Fruit fly (Drosophila melanogaster) whole organism, wandering third instar larva: ENCODE data around the gene Gclc.

Experiments used
- Abd-B ChIP-seq: fragments of >200 bp; optimal IDR thresholded peaks from 2 replicates; lab custom pipeline; 2017; ENCODE audit warnings: missing biosample characterization, missing genetic modification characterization
- CG32264 ChIP-seq: fragments of 200-800 bp; sonication (Bioruptor generic); optimal IDR thresholded peaks from 2 replicates; lab custom pipeline; 2016; ENCODE audit warnings: missing biosample characterization, missing genetic modification characterization
- CrebA ChIP-seq: fragments of 200-800 bp; sonication (Bioruptor generic); optimal IDR thresholded peaks from 2 replicates; lab custom pipeline; 2016; ENCODE audit warnings: missing biosample characterization, mild to moderate bottlenecking, missing genetic modification characterization, borderline replicate concordance
- Dif ChIP-seq: fragments of 200-275, 200-300 bp; sonication (Bioruptor generic); optimal IDR thresholded peaks from 2 replicates; lab custom pipeline; 2018; ENCODE audit warnings: missing biosample characterization, missing genetic modification characterization; ENCODE audit not compliant: partially characterized antibody
- GATAd ChIP-seq: sonication (Bioruptor generic); optimal IDR thresholded peaks from 2 replicates; lab custom pipeline; 2016; ENCODE audit warnings: missing biosample characterization, missing genetic modification characterization
- HLH106 ChIP-seq: fragments of 200-800 bp; optimal IDR thresholded peaks from 3 replicates; lab custom pipeline; 2019; ENCODE audit warnings: missing biosample characterization, mild to moderate bottlenecking, missing genetic modification characterization, moderate library complexity
- Hnf4 ChIP-seq: fragments of 200-800 bp; sonication (Bioruptor generic); optimal IDR thresholded peaks from 2 replicates; lab custom pipeline; 2016; ENCODE audit warnings: missing biosample characterization, mild to moderate bottlenecking, missing genetic modification characterization
- Hr78 ChIP-seq: fragments of >200 bp; optimal IDR thresholded peaks from 2 replicates; lab custom pipeline; 2017; ENCODE audit warnings: missing biosample characterization, missing genetic modification characterization
- Hr83 ChIP-seq: fragments of 200-300 bp; sonication (Bioruptor generic); optimal IDR thresholded peaks from 2 replicates; lab custom pipeline; 2016; ENCODE audit warnings: missing biosample characterization, mild to moderate bottlenecking, missing genetic modification characterization, moderate library complexity; ENCODE audit not compliant: poor library complexity, severe bottlenecking
- Jra ChIP-seq: sonication (Bioruptor generic); optimal IDR thresholded peaks from 2 replicates; lab custom pipeline; 2016; ENCODE audit warnings: missing biosample characterization, missing genetic modification characterization
- Mio ChIP-seq: sonication (Bioruptor generic); optimal IDR thresholded peaks from 2 replicates; lab custom pipeline; 2016; ENCODE audit warnings: missing biosample characterization, missing genetic modification characterization
- Myc ChIP-seq: fragments of >200 bp; optimal IDR thresholded peaks from 2 replicates; lab custom pipeline; 2017
- N ChIP-seq: fragments of >200 bp; optimal IDR thresholded peaks from 2 replicates; lab custom pipeline; 2018; ENCODE audit warnings: missing biosample characterization, missing external identifiers, missing genetic modification characterization
- OdsH ChIP-seq: fragments of 200-800 bp; sonication (Bioruptor generic); optimal IDR thresholded peaks from 2 replicates; lab custom pipeline; 2016; ENCODE audit warnings: missing biosample characterization, mild to moderate bottlenecking, missing genetic modification characterization
- Rel ChIP-seq, 2 experiments: fragments of 200-800 bp; sonication (Bioruptor generic) in 1 of 2; optimal IDR thresholded peaks; 2 replicates in 1 of 2; 3 replicates in 1 of 2; lab custom pipeline; 2016 to 2019; ENCODE audit warnings: mild to moderate bottlenecking in 2 of 2, missing biosample characterization in 2 of 2, missing genetic modification characterization in 2 of 2, moderate library complexity in 1 of 2
- Sp1 ChIP-seq: fragments of 200-800 bp; sonication (Bioruptor generic); optimal IDR thresholded peaks from 3 replicates; lab custom pipeline; 2019; ENCODE audit warnings: missing biosample characterization, mild to moderate bottlenecking, missing genetic modification characterization, moderate library complexity
- Vsx2 ChIP-seq: fragments of 200-300, 225-300 bp; sonication (Bioruptor generic); optimal IDR thresholded peaks from 2 replicates; lab custom pipeline; 2018; ENCODE audit warnings: missing biosample characterization, missing genetic modification characterization; ENCODE audit not compliant: partially characterized antibody
- br ChIP-seq: fragments of 200-800 bp; sonication (Bioruptor generic); optimal IDR thresholded peaks from 2 replicates; lab custom pipeline; 2016; ENCODE audit warnings: missing biosample characterization, missing genetic modification characterization
- brk ChIP-seq: fragments of 200-800 bp; sonication (Bioruptor generic); optimal IDR thresholded peaks from 2 replicates; lab custom pipeline; 2016; ENCODE audit warnings: missing biosample characterization, mild to moderate bottlenecking, missing genetic modification characterization
- dsf ChIP-seq: sonication (Bioruptor generic); optimal IDR thresholded peaks from 2 replicates; lab custom pipeline; 2016; ENCODE audit warnings: missing biosample characterization, missing genetic modification characterization, borderline replicate concordance
- ey ChIP-seq: fragments of 200-800 bp; sonication (Bioruptor generic); optimal IDR thresholded peaks from 2 replicates; lab custom pipeline; 2016; ENCODE audit warnings: missing biosample characterization, missing genetic modification characterization
- foxo ChIP-seq, 2 experiments: fragments of 200-800 bp; sonication (Bioruptor generic); optimal IDR thresholded peaks; 2 replicates in 1 of 2; 3 replicates in 1 of 2; lab custom pipeline; 2016 to 2017; ENCODE audit warnings: missing biosample characterization in 2 of 2, missing genetic modification characterization in 2 of 2
- fru ChIP-seq: fragments of 200-800 bp; sonication (Bioruptor generic); optimal IDR thresholded peaks from 3 replicates; lab custom pipeline; 2016; ENCODE audit warnings: missing biosample characterization, mild to moderate bottlenecking, missing genetic modification characterization
- h ChIP-seq: fragments of 200-800 bp; sonication (Bioruptor generic); optimal IDR thresholded peaks from 3 replicates; lab custom pipeline; 2016; ENCODE audit warnings: missing biosample characterization, mild to moderate bottlenecking, missing genetic modification characterization
- jim ChIP-seq: fragments of 175-275, 200-325 bp; sonication (Bioruptor generic); optimal IDR thresholded peaks from 2 replicates; lab custom pipeline; 2016; ENCODE audit warnings: missing biosample characterization, mild to moderate bottlenecking, missing genetic modification characterization
- lola ChIP-seq: fragments of >200 bp; optimal IDR thresholded peaks from 2 replicates; lab custom pipeline; 2017; ENCODE audit warnings: missing biosample characterization, missing genetic modification characterization
- pan ChIP-seq: fragments of >200 bp; optimal IDR thresholded peaks from 2 replicates; lab custom pipeline; 2017
- psq ChIP-seq: fragments of 200-800 bp; sonication (Bioruptor generic); optimal IDR thresholded peaks from 3 replicates; lab custom pipeline; 2017; ENCODE audit warnings: missing biosample characterization, mild to moderate bottlenecking, missing genetic modification characterization, moderate library complexity
- rgr ChIP-seq: fragments of 200-800 bp; sonication (Bioruptor generic); optimal IDR thresholded peaks from 3 replicates; lab custom pipeline; 2016; ENCODE audit warnings: missing biosample characterization, mild to moderate bottlenecking, missing genetic modification characterization
- sage ChIP-seq: fragments of 200-800 bp; sonication (Bioruptor generic); optimal IDR thresholded peaks from 2 replicates; lab custom pipeline; 2016; ENCODE audit warnings: missing biosample characterization, mild to moderate bottlenecking, missing genetic modification characterization
- tai ChIP-seq: sonication (Bioruptor generic); optimal IDR thresholded peaks from 2 replicates; lab custom pipeline; 2016; ENCODE audit warnings: missing biosample characterization, missing genetic modification characterization
- usp ChIP-seq: fragments of >200 bp; optimal IDR thresholded peaks from 2 replicates; lab custom pipeline; 2017; ENCODE audit warnings: missing biosample characterization, missing genetic modification characterization

The Gclc gene

dm6 chrX:8137285-8137684 is 21.3 kb upstream of the Gclc start:
- no peak for TF ChIP-seq Abd-B
- no peak for TF ChIP-seq lola (GFP tag; lab: Kevin White, UChicago)
- no peak for TF ChIP-seq CG32264 (GFP tag; lab: Kevin White, UChicago)
- no peak for TF ChIP-seq Vsx2 (GFP tag; lab: Kevin White, UChicago)
- TF ChIP-seq, all 38 proteins: peak for 0

dm6 chrX:8135420-8135874 is 19.5 kb upstream of the Gclc start, which contains the start of the genes cyr and CG2120:
Gene cyr (minus strand): TSS chrX:8135713.
Gene CG2120 (plus strand): TSS chrX:8135824.
- TF ChIP-seq ey (GFP tag; lab: Kevin White, UChicago): no peak
- no peak for TF ChIP-seq N (GFP tag; lab: Kevin White, UChicago)
- no peak for TF ChIP-seq Vsx2 (GFP tag; lab: Kevin White, UChicago)
- TF ChIP-seq rgr (GFP tag; lab: Kevin White, UChicago): no peak
- TF ChIP-seq Rel (GFP tag; optimal IDR thresholded peaks at IDR 0.05; lab: Kevin White, UChicago): no peak
- no peak for TF ChIP-seq Rel (tag; optimal IDR thresholded peaks at IDR 0.05; lab: Kevin White, UChicago)
- TF ChIP-seq brk: no peak
- no peak for TF ChIP-seq CrebA (GFP tag; lab: Kevin White, UChicago)
- TF ChIP-seq jim: no peak
- no peak for TF ChIP-seq h
- TF ChIP-seq lola (GFP tag; lab: Kevin White, UChicago): no peak
- no peak for TF ChIP-seq foxo (GFP tag; optimal IDR thresholded peaks at IDR 0.05; lab: Kevin White, UChicago)
- no peak for TF ChIP-seq GATAd
- TF ChIP-seq HLH106: no peak
- TF ChIP-seq Abd-B: no peak

- peak; percentile 79 for TF ChIP-seq h
- TF ChIP-seq Myc (lab: Kevin White, UChicago): peak; percentile 23
- TF ChIP-seq Dif: no peak
- peak; percentile 47 for TF ChIP-seq HLH106
- TF ChIP-seq psq (GFP tag; lab: Kevin White, UChicago): peak; percentile 67
- peak; percentile 75 for TF ChIP-seq OdsH (GFP tag; lab: Kevin White, UChicago)
- peak; percentile 77 for TF ChIP-seq rgr (GFP tag; lab: Kevin White, UChicago)
- peak; percentile 46 for TF ChIP-seq ey (GFP tag; lab: Kevin White, UChicago)
- TF ChIP-seq Hnf4 (GFP tag; lab: Kevin White, UChicago): peak; percentile 76
- no peak for TF ChIP-seq CG32264 (GFP tag; lab: Kevin White, UChicago)
- TF ChIP-seq usp: no peak
- TF ChIP-seq br (GFP tag; lab: Kevin White, UChicago): peak; percentile 60
- TF ChIP-seq Mio (GFP tag; lab: Kevin White, UChicago): no peak
- TF ChIP-seq fru: peak; percentile 65
- TF ChIP-seq sage: peak; percentile 32
- TF ChIP-seq Hr83 (GFP tag; lab: Kevin White, UChicago): no peak
- TF ChIP-seq pan (lab: Kevin White, UChicago): no peak
- no peak for TF ChIP-seq dsf (GFP tag; lab: Kevin White, UChicago)
- TF ChIP-seq lola (GFP tag; lab: Kevin White, UChicago): no peak
- peak; percentile 54 for TF ChIP-seq Sp1 (GFP tag; lab: Kevin White, UChicago)
- peak; percentile 35 for TF ChIP-seq GATAd
- TF ChIP-seq Jra (GFP tag; lab: Kevin White, UChicago): peak; percentile 52
- peak in 1 of 2 experiments; percentile 81 for TF ChIP-seq foxo (GFP tag; optimal IDR thresholded peaks at IDR 0.05; lab: Kevin White, UChicago)
- TF ChIP-seq, all 38 proteins: peak for 15
Observed at dm6 chrX:8131693-8132313, 15.9 kb upstream of the Gclc start, which contains the start of gene CG10958. Gene CG10958 (plus strand): TSS chrX:8132285.

dm6 chrX:8129204-8129997 is 13.5 kb upstream of the Gclc start, which contains the start of gene CG2116:
Gene CG2116 (plus strand): TSS chrX:8129812.
- TF ChIP-seq dsf (GFP tag; lab: Kevin White, UChicago): no peak
- peak; percentile 1 for TF ChIP-seq HLH106
- no peak for TF ChIP-seq tai (GFP tag; lab: Kevin White, UChicago)
- TF ChIP-seq h: peak; percentile 3
- TF ChIP-seq Sp1 (GFP tag; lab: Kevin White, UChicago): peak; percentile 13
- no peak for TF ChIP-seq N (GFP tag; lab: Kevin White, UChicago)
- TF ChIP-seq Hr78: no peak
- TF ChIP-seq Myc (lab: Kevin White, UChicago): peak; percentile 1
